Worm (Caenorhabditis elegans): ENCODE measurements around the gene str-173.

The str-173 gene

DNA sequence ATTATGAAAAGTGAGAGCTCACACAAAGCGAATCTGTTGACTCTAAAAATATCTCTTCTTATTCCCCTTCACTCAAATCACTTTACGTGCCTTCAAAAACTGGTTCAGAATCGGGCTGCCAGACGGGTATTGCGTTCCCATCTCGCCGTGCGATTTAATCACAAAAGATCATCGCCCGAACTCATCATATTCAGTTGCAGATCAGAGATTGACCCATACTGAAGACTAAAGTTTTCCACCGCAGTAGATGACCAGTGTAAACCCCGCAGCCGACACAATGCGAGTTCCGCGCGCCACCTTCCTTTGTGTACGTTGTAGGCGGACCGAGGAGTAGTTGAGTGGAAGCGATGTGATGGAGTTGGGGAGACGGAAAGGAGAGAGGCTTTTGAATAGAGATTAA is 19.1 kb downstream of the str-173 start:
- TF ChIP-seq nhr-11 (tag; optimal IDR thresholded peaks at IDR 0.05): no peak
- no peak for TF ChIP-seq ZK546.5 (tag; optimal IDR thresholded peaks at IDR 0.05)
- TF ChIP-seq pqm-1 (tag; optimal IDR thresholded peaks at IDR 0.05): peak; percentile 9
- TF ChIP-seq nhr-23 (tag; optimal IDR thresholded peaks at IDR 0.05): peak; percentile 64
- TF ChIP-seq ceh-28 (tag; optimal IDR thresholded peaks at IDR 0.05): no peak
- TF ChIP-seq R02D3.7 (tag; optimal IDR thresholded peaks at IDR 0.05): peak; percentile 46
- TF ChIP-seq elt-3 (tag; optimal IDR thresholded peaks at IDR 0.05): peak in 1 of 3 experiments; percentile 49
- TF ChIP-seq nhr-77 (tag; optimal IDR thresholded peaks at IDR 0.05): no peak
- TF ChIP-seq sea-2 (GFP tag; optimal IDR thresholded peaks at IDR 0.05): no peak
- no peak for TF ChIP-seq pha-4 (tag; optimal IDR thresholded peaks at IDR 0.05)
- no peak for TF ChIP-seq nhr-28 (tag; optimal IDR thresholded peaks at IDR 0.05)
- TF ChIP-seq jun-1 (tag; optimal IDR thresholded peaks at IDR 0.05): no peak
- peak; percentile 80 for TF ChIP-seq nhr-43 (tag; optimal IDR thresholded peaks at IDR 0.05; ENCODE audit: poor library complexity, severe bottlenecking)
- TF ChIP-seq nfya-1 (tag; optimal IDR thresholded peaks at IDR 0.05; ENCODE audit: insufficient read depth): peak; percentile 70
- TF ChIP-seq nhr-12 (tag; optimal IDR thresholded peaks at IDR 0.05): no peak
- peak; percentile 88 for TF ChIP-seq ama-1 (optimal IDR thresholded peaks at IDR 0.05)
- TF ChIP-seq lin-39 (tag; optimal IDR thresholded peaks at IDR 0.05): peak; percentile 7
- TF ChIP-seq elt-1 (tag; optimal IDR thresholded peaks at IDR 0.05): peak; percentile 60
- no peak for TF ChIP-seq egl-5 (tag; optimal IDR thresholded peaks at IDR 0.05)
- TF ChIP-seq lin-15B (tag; optimal IDR thresholded peaks at IDR 0.05): peak; percentile 43
- no peak for TF ChIP-seq mdl-1 (tag; optimal IDR thresholded peaks at IDR 0.05)
- TF ChIP-seq snpc-4 (tag; optimal IDR thresholded peaks at IDR 0.05): peak; percentile 98
- TF ChIP-seq unc-62 (GFP tag; optimal IDR thresholded peaks at IDR 0.05): peak; percentile 68
- TF ChIP-seq daf-12 (tag; optimal IDR thresholded peaks at IDR 0.05): no peak
- TF ChIP-seq elt-2 (tag; optimal IDR thresholded peaks at IDR 0.05): no peak
- TF ChIP-seq aly-2 (tag; optimal IDR thresholded peaks at IDR 0.05): no peak
- peak; percentile 83 for TF ChIP-seq nhr-25 (tag; optimal IDR thresholded peaks at IDR 0.05)

DNA sequence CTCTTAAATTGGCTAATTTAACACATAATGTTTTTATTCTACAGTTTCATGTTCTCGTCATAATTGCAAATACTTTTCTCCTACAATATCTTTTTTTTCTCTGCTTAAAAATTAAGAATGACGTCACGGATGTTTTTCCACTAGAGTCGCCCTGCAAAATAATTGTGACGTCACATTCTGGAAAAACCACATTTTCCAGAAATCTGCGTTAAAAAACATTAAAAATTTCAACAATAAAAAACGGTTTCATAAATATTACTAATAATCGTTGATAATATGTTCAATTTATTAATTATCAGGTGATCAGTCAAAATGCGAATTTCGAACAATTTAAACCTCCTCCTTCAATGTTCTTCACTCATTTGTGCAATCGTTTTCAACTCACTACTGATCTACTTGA is 22.4 kb downstream of the str-173 start, which contains the start of gene str-166:
Gene str-166 (plus strand): TSS at position 301 of the 400 bp plus-strand sequence.
- TF ChIP-seq eor-1 (tag; optimal IDR thresholded peaks at IDR 0.05) (no peak), nhr-28 (tag; optimal IDR thresholded peaks at IDR 0.05) (no peak), aly-2 (tag; optimal IDR thresholded peaks at IDR 0.05) (no peak), mml-1 (tag; optimal IDR thresholded peaks at IDR 0.05) (no peak)

DNA sequence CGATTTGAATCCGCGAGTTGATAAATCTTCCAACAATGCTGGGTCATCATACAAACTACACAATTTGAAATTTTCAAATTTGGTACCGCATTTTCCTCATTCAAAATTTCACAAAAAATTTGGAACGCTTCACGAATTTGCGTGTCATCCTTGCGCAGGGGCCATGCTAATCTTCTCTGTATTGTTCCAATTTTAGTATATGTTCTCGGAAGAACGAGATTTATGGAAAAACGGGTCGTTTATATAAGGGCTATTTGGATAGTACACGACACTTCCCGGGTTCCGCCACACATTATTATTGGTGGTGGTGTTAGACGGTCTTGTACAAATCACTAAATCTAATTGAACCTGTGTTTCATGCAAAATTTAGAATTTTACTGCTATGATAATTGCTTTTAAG is 23.9 kb downstream of the str-173 start:
- no peak for TF ChIP-seq sea-2 (GFP tag; optimal IDR thresholded peaks at IDR 0.05)
- no peak for TF ChIP-seq lsy-12 (tag; optimal IDR thresholded peaks at IDR 0.05)
- TF ChIP-seq elt-2 (tag; optimal IDR thresholded peaks at IDR 0.05): no peak
- no peak for TF ChIP-seq unc-39 (tag; optimal IDR thresholded peaks at IDR 0.05)
- TF ChIP-seq nhr-23 (tag; optimal IDR thresholded peaks at IDR 0.05): no peak
- TF ChIP-seq nhr-43 (tag; optimal IDR thresholded peaks at IDR 0.05; ENCODE audit: poor library complexity, severe bottlenecking): no peak
- no peak for TF ChIP-seq nhr-67 (tag; optimal IDR thresholded peaks at IDR 0.05)
- no peak for TF ChIP-seq R02D3.7 (tag; optimal IDR thresholded peaks at IDR 0.05)
- TF ChIP-seq nhr-25 (tag; optimal IDR thresholded peaks at IDR 0.05): no peak
- no peak for TF ChIP-seq fos-1 (tag; optimal IDR thresholded peaks at IDR 0.05)
- TF ChIP-seq nhr-11 (tag; optimal IDR thresholded peaks at IDR 0.05): no peak
- no peak for TF ChIP-seq jun-1 (tag; optimal IDR thresholded peaks at IDR 0.05)
- no peak for TF ChIP-seq lin-39 (tag; optimal IDR thresholded peaks at IDR 0.05)
- no peak for TF ChIP-seq fkh-10 (GFP tag; optimal IDR thresholded peaks at IDR 0.05)
- no peak for TF ChIP-seq hmg-11 (tag; optimal IDR thresholded peaks at IDR 0.05)
- TF ChIP-seq unc-62 (GFP tag; optimal IDR thresholded peaks at IDR 0.05): no peak
- no peak for TF ChIP-seq egl-5 (tag; optimal IDR thresholded peaks at IDR 0.05)

DNA sequence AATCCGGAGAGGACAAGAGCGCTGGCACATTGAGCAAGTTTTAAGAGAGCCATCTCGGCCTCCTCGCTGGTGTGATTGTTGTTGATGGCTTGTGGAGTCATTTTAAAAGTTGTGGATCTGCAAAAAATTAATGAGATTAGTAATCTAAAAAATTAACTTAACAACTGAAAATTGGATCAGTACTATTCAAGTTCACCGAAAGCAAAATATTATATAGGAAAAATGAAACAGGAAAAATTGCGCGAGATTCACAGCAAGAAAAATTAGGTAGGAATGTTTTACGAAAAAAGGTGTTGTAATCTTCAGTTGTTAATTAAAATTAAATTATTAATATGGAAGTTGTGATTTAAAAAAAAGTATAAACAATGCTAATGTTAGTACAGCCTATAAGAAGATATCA is 25.7 kb downstream of the str-173 start, which contains the start of gene T08B6.1:
Gene T08B6.1 (minus strand): TSS at position 101 of the 400 bp plus-strand sequence.
- no peak for TF ChIP-seq nfya-1 (tag; optimal IDR thresholded peaks at IDR 0.05; ENCODE audit: insufficient read depth)
- TF ChIP-seq nhr-43 (tag; optimal IDR thresholded peaks at IDR 0.05; ENCODE audit: poor library complexity, severe bottlenecking): no peak
- no peak for TF ChIP-seq zag-1 (tag; optimal IDR thresholded peaks at IDR 0.05)
- no peak for TF ChIP-seq ceh-9 (tag; optimal IDR thresholded peaks at IDR 0.05)
- no peak for TF ChIP-seq aly-2 (tag; optimal IDR thresholded peaks at IDR 0.05)
- TF ChIP-seq ztf-4 (tag; optimal IDR thresholded peaks at IDR 0.05): no peak
- TF ChIP-seq nhr-12 (tag; optimal IDR thresholded peaks at IDR 0.05): no peak
- TF ChIP-seq elt-1 (tag; optimal IDR thresholded peaks at IDR 0.05): no peak
- no peak for TF ChIP-seq sea-2 (GFP tag; optimal IDR thresholded peaks at IDR 0.05)
- no peak for TF ChIP-seq lin-15B (tag; optimal IDR thresholded peaks at IDR 0.05)
- TF ChIP-seq fkh-10 (GFP tag; optimal IDR thresholded peaks at IDR 0.05): no peak
- no peak for TF ChIP-seq fos-1 (tag; optimal IDR thresholded peaks at IDR 0.05)
- TF ChIP-seq nhr-28 (tag; optimal IDR thresholded peaks at IDR 0.05): no peak
- TF ChIP-seq unc-39 (tag; optimal IDR thresholded peaks at IDR 0.05): no peak
- TF ChIP-seq unc-62 (GFP tag; optimal IDR thresholded peaks at IDR 0.05): no peak
- TF ChIP-seq nhr-77 (tag; optimal IDR thresholded peaks at IDR 0.05): no peak
- no peak for TF ChIP-seq ztf-11 (tag; optimal IDR thresholded peaks at IDR 0.05)
- TF ChIP-seq lin-39 (tag; optimal IDR thresholded peaks at IDR 0.05): no peak
- no peak for TF ChIP-seq mml-1 (tag; optimal IDR thresholded peaks at IDR 0.05)
- TF ChIP-seq egl-27 (tag; optimal IDR thresholded peaks at IDR 0.05): no peak
